Fruit fly (Drosophila melanogaster) whole organism, wandering third instar larva: ENCODE measurements around the gene Jwa.

Source experiments
- Abd-B ChIP-seq: fragments of >200 bp; optimal IDR thresholded peaks from 2 replicates; lab custom pipeline; 2017; ENCODE audit warnings: missing biosample characterization, missing genetic modification characterization
- CrebA ChIP-seq: fragments of 200-800 bp; sonication (Bioruptor generic); optimal IDR thresholded peaks from 2 replicates; lab custom pipeline; 2016; ENCODE audit warnings: missing biosample characterization, mild to moderate bottlenecking, missing genetic modification characterization, borderline replicate concordance
- GATAd ChIP-seq: sonication (Bioruptor generic); optimal IDR thresholded peaks from 2 replicates; lab custom pipeline; 2016; ENCODE audit warnings: missing biosample characterization, missing genetic modification characterization
- Mio ChIP-seq: sonication (Bioruptor generic); optimal IDR thresholded peaks from 2 replicates; lab custom pipeline; 2016; ENCODE audit warnings: missing biosample characterization, missing genetic modification characterization
- Myc ChIP-seq: fragments of >200 bp; optimal IDR thresholded peaks from 2 replicates; lab custom pipeline; 2017
- OdsH ChIP-seq: fragments of 200-800 bp; sonication (Bioruptor generic); optimal IDR thresholded peaks from 2 replicates; lab custom pipeline; 2016; ENCODE audit warnings: missing biosample characterization, mild to moderate bottlenecking, missing genetic modification characterization
- Rel ChIP-seq, 2 experiments: fragments of 200-800 bp; sonication (Bioruptor generic) in 1 of 2; optimal IDR thresholded peaks; 2 replicates in 1 of 2; 3 replicates in 1 of 2; lab custom pipeline; 2016 to 2019; ENCODE audit warnings: mild to moderate bottlenecking in 2 of 2, missing biosample characterization in 2 of 2, missing genetic modification characterization in 2 of 2, moderate library complexity in 1 of 2
- Sp1 ChIP-seq: fragments of 200-800 bp; sonication (Bioruptor generic); optimal IDR thresholded peaks from 3 replicates; lab custom pipeline; 2019; ENCODE audit warnings: missing biosample characterization, mild to moderate bottlenecking, missing genetic modification characterization, moderate library complexity
- h ChIP-seq: fragments of 200-800 bp; sonication (Bioruptor generic); optimal IDR thresholded peaks from 3 replicates; lab custom pipeline; 2016; ENCODE audit warnings: missing biosample characterization, mild to moderate bottlenecking, missing genetic modification characterization
- jim ChIP-seq: fragments of 175-275, 200-325 bp; sonication (Bioruptor generic); optimal IDR thresholded peaks from 2 replicates; lab custom pipeline; 2016; ENCODE audit warnings: missing biosample characterization, mild to moderate bottlenecking, missing genetic modification characterization
- lola ChIP-seq: fragments of >200 bp; optimal IDR thresholded peaks from 2 replicates; lab custom pipeline; 2017; ENCODE audit warnings: missing biosample characterization, missing genetic modification characterization
- pan ChIP-seq: fragments of >200 bp; optimal IDR thresholded peaks from 2 replicates; lab custom pipeline; 2017
- psq ChIP-seq: fragments of 200-800 bp; sonication (Bioruptor generic); optimal IDR thresholded peaks from 3 replicates; lab custom pipeline; 2017; ENCODE audit warnings: missing biosample characterization, mild to moderate bottlenecking, missing genetic modification characterization, moderate library complexity
- rgr ChIP-seq: fragments of 200-800 bp; sonication (Bioruptor generic); optimal IDR thresholded peaks from 3 replicates; lab custom pipeline; 2016; ENCODE audit warnings: missing biosample characterization, mild to moderate bottlenecking, missing genetic modification characterization

- TF ChIP-seq Myc (lab: Kevin White, UChicago) (peak; percentile 9), jim (no peak), CrebA (GFP tag; lab: Kevin White, UChicago) (no peak), OdsH (GFP tag; lab: Kevin White, UChicago) (peak; percentile 71), pan (lab: Kevin White, UChicago) (no peak), Mio (no peak), Rel (GFP tag; optimal IDR thresholded peaks at IDR 0.05; lab: Kevin White, UChicago) (no peak), Rel (tag; optimal IDR thresholded peaks at IDR 0.05; lab: Kevin White, UChicago) (peak; percentile 62), h (peak; percentile 68), rgr (GFP tag; lab: Kevin White, UChicago) (peak; percentile 77), psq (GFP tag; lab: Kevin White, UChicago) (peak; percentile 85), Sp1 (GFP tag; lab: Kevin White, UChicago) (peak; percentile 87), lola (GFP tag; lab: Kevin White, UChicago) (no peak), GATAd (no peak), Abd-B (GFP tag; lab: Kevin White, UChicago) (no peak)
These were observed 2.6 kb downstream of the Jwa start, which contains the start of the genes CG10376 and CG10343 for dm6 chr2L:18702721-18703488.
